Fruit fly (Drosophila melanogaster): ENCODE data around the gene Syp.

DNA sequence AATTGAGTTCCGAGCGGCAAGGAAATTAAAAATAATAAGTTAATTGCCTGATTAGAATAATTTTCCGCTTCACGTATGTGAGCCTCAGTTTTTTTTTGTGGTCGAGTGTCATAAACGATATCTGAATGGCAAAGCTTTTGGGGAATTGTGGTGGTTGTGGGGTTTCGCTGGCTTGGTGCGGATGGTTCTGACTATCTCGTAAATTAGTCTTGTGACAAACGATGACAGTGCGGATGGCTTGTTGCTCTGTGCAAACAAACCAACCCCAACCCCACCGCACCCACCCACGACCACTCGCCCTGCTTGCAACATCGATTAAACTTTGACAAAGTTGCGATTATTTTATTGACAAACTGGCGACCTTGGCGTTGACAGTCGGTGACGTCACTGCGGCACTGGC, 70.4 kb downstream of the Syp start:
- TF ChIP-seq OdsH (GFP tag; optimal IDR thresholded peaks at IDR 0.05) (no peak), Eip78C (GFP tag) (no peak), Sox102F (GFP tag; optimal IDR thresholded peaks at IDR 0.05) (no peak), CG4318 (GFP tag; optimal IDR thresholded peaks at IDR 0.05) (no peak), CG11902 (GFP tag; optimal IDR thresholded peaks at IDR 0.05) (no peak), cyc (GFP tag; optimal IDR thresholded peaks at IDR 0.05) (no peak), Eip93F (GFP tag; optimal IDR thresholded peaks at IDR 0.05) (no peak), CG15336 (GFP tag; IDR thresholded peaks at IDR 0.05) (no peak)
